Worm (Caenorhabditis elegans) whole organism, L4 larva: ENCODE data around the gene gpd-2.

Experiments
- D1046.2 ChIP-seq: fragments of 200-800 bp; sonication (Bioruptor generic); IDR thresholded peaks from 2 replicates; pipeline ENCODE4 v1.3.6; 2022; ENCODE audit warnings: missing genetic modification characterization, missing compliant biosample characterization
- F10B5.3 ChIP-seq: sonication (generic microtip); optimal IDR thresholded peaks from 2 replicates; lab custom pipeline; 2016; ENCODE audit warnings: mild to moderate bottlenecking, missing genetic modification characterization, missing compliant biosample characterization
- T20F7.1 ChIP-seq: fragments of 200-800 bp; sonication (Bioruptor generic); optimal IDR thresholded peaks from 2 replicates; lab custom pipeline; 2018; ENCODE audit warnings: mild to moderate bottlenecking, missing genetic modification characterization, missing compliant biosample characterization
- T26A8.4 ChIP-seq: fragments of 200-800 bp; sonication (Bioruptor generic); IDR thresholded peaks from 2 replicates; pipeline ENCODE4 v1.3.6; 2022; ENCODE audit warnings: missing genetic modification characterization, missing compliant biosample characterization
- Y105C5A.15 ChIP-seq: fragments of 200-800 bp; sonication (Bioruptor generic); IDR thresholded peaks from 2 replicates; pipeline ENCODE4 v1.3.6; 2022; ENCODE audit warnings: missing genetic modification characterization, missing compliant biosample characterization
- ZK337.2 ChIP-seq: fragments of 200-800 bp; sonication (Bioruptor generic); IDR thresholded peaks from 2 replicates; pipeline ENCODE4 v1.3.6; 2022; ENCODE audit warnings: missing genetic modification reagents, missing genetic modification characterization, missing compliant biosample characterization
- ZK546.5 ChIP-seq, 2 experiments: sonication (generic microtip); optimal IDR thresholded peaks; 2 replicates each; lab custom pipeline; 2017; ENCODE audit warnings: missing biosample characterization in 2 of 2, missing genetic modification characterization in 2 of 2
- ama-1 ChIP-seq: fragments of 150-350 bp; optimal IDR thresholded peaks from 2 replicates; lab custom pipeline; 2014; ENCODE audit warnings: inconsistent platforms, mixed read lengths
- attf-4 ChIP-seq: sonication (generic microtip); optimal IDR thresholded peaks from 3 replicates; lab custom pipeline; 2017; ENCODE audit warnings: missing biosample characterization, missing genetic modification characterization
- ceh-20 ChIP-seq: fragments of 200-800 bp; sonication (Bioruptor generic); IDR thresholded peaks from 2 replicates; pipeline ENCODE4 v1.3.6; 2022; ENCODE audit warnings: missing genetic modification reagents, missing genetic modification characterization, missing compliant biosample characterization
- ceh-28 ChIP-seq: fragments of 150-350 bp; optimal IDR thresholded peaks from 2 replicates; lab custom pipeline; 2014; ENCODE audit warnings: missing biosample characterization, missing genetic modification reagents, missing genetic modification characterization
- ceh-62 ChIP-seq: sonication (generic microtip); optimal IDR thresholded peaks from 2 replicates; lab custom pipeline; 2017; ENCODE audit warnings: missing biosample characterization, missing genetic modification characterization
- cey-2 ChIP-seq: sonication (generic microtip); optimal IDR thresholded peaks from 3 replicates; lab custom pipeline; 2017; ENCODE audit warnings: missing genetic modification characterization, mild to moderate bottlenecking, missing compliant biosample characterization, antibody characterized with exemption, borderline replicate concordance; ENCODE audit not compliant: insufficient read depth
- daf-12 ChIP-seq: fragments of 150-350 bp; optimal IDR thresholded peaks from 2 replicates; lab custom pipeline; 2014; ENCODE audit warnings: missing biosample characterization, missing genetic modification reagents, missing genetic modification characterization
- daf-19 ChIP-seq: fragments of 200-800 bp; sonication (Bioruptor generic); conservative IDR thresholded peaks from 2 replicates; pipeline ENCODE4 v1.3.6; 2022; ENCODE audit warnings: missing genetic modification characterization, missing compliant biosample characterization
- daf-8 ChIP-seq: fragments of 200-800 bp; sonication (Bioruptor generic); IDR thresholded peaks from 2 replicates; pipeline ENCODE4 v1.3.6; 2022; ENCODE audit warnings: missing genetic modification characterization, missing compliant biosample characterization
- dmd-6 ChIP-seq: fragments of 200-800 bp; sonication (Bioruptor generic); IDR thresholded peaks from 2 replicates; pipeline ENCODE4 v1.3.6; 2022; ENCODE audit warnings: missing genetic modification reagents, missing genetic modification characterization, missing compliant biosample characterization
- dmd-9 ChIP-seq: fragments of 200-800 bp; sonication (Bioruptor generic); IDR thresholded peaks from 2 replicates; pipeline ENCODE4 v1.3.6; 2022; ENCODE audit warnings: missing genetic modification reagents, missing genetic modification characterization, missing compliant biosample characterization
- egl-43 ChIP-seq: fragments of 200-800 bp; sonication (Bioruptor generic); IDR thresholded peaks from 2 replicates; pipeline ENCODE4 v1.3.6; 2022; ENCODE audit warnings: missing genetic modification reagents, missing genetic modification characterization, missing compliant biosample characterization
- fkh-10 ChIP-seq: fragments of 150-350 bp; optimal IDR thresholded peaks from 2 replicates; lab custom pipeline; 2014; ENCODE audit warnings: missing biosample characterization, missing genetic modification reagents, missing genetic modification characterization
- hif-1 ChIP-seq, 2 experiments: sonication (generic microtip); optimal IDR thresholded peaks; 2 replicates each; lab custom pipeline; 2016 to 2017; ENCODE audit warnings: missing compliant biosample characterization in 2 of 2, missing genetic modification characterization in 2 of 2, missing genetic modification reagents in 2 of 2, missing genotype in 2 of 2, mild to moderate bottlenecking in 1 of 2
- hlh-30 ChIP-seq: sonication (generic microtip); optimal IDR thresholded peaks from 2 replicates; lab custom pipeline; 2017; ENCODE audit warnings: antibody characterized with exemption, mild to moderate bottlenecking, missing genetic modification characterization, missing compliant biosample characterization; ENCODE audit not compliant: insufficient read depth
- hmg-1.1 ChIP-seq: fragments of 200-800 bp; sonication (Bioruptor generic); IDR thresholded peaks from 2 replicates; pipeline ENCODE4 v1.3.6; 2022; ENCODE audit warnings: missing genetic modification reagents, missing genetic modification characterization, missing compliant biosample characterization
- lim-7 ChIP-seq: fragments of 200-800 bp; sonication (Bioruptor generic); IDR thresholded peaks from 2 replicates; pipeline ENCODE4 v1.3.6; 2022; ENCODE audit warnings: missing genetic modification characterization, missing compliant biosample characterization
- lin-13 ChIP-seq: fragments of 150-350 bp; optimal IDR thresholded peaks from 2 replicates; lab custom pipeline; 2014; ENCODE audit warnings: missing biosample characterization, missing genetic modification reagents, missing genetic modification characterization
- lin-15B ChIP-seq: fragments of 150-350 bp; sonication (generic microtip); optimal IDR thresholded peaks from 3 replicates; lab custom pipeline; 2014; ENCODE audit warnings: missing biosample characterization, missing genetic modification characterization
- lin-29 ChIP-seq: fragments of 200-800 bp; sonication (Bioruptor generic); IDR thresholded peaks from 2 replicates; pipeline ENCODE4 v1.3.6; 2022; ENCODE audit warnings: missing genetic modification reagents, missing genetic modification characterization, missing compliant biosample characterization
- lin-38 ChIP-seq: fragments of 200-800 bp; sonication (Bioruptor generic); IDR thresholded peaks from 2 replicates; pipeline ENCODE4 v1.3.6; 2022; ENCODE audit warnings: missing genetic modification reagents, missing genetic modification characterization, missing compliant biosample characterization
- lsy-2 ChIP-seq, 2 experiments: fragments of 150-350 bp in 1 of 2; sonication (generic microtip) in 1 of 2; optimal IDR thresholded peaks; 2 replicates each; lab custom pipeline; 2014 to 2017; ENCODE audit warnings: missing biosample characterization in 2 of 2, missing genetic modification characterization in 2 of 2
- madf-5 ChIP-seq, 2 experiments: fragments of 200-800 bp; sonication (Bioruptor generic); IDR thresholded peaks; 2 replicates each; pipeline ENCODE4 v1.3.6; 2022; ENCODE audit warnings: missing compliant biosample characterization in 2 of 2, missing genetic modification characterization in 2 of 2
- mdl-1 ChIP-seq, 2 experiments: fragments of 150-350 bp in 1 of 2; sonication (generic microtip) in 1 of 2; optimal IDR thresholded peaks; 2 replicates each; lab custom pipeline; 2014 to 2017; ENCODE audit warnings: missing biosample characterization in 2 of 2, missing genetic modification characterization in 2 of 2
- nhr-10 ChIP-seq: fragments of 150-350 bp; optimal IDR thresholded peaks from 2 replicates; lab custom pipeline; 2014; ENCODE audit warnings: missing biosample characterization, missing genetic modification characterization
- nhr-102 ChIP-seq: sonication (generic microtip); optimal IDR thresholded peaks from 2 replicates; lab custom pipeline; 2016; ENCODE audit warnings: mild to moderate bottlenecking, missing genetic modification characterization, moderate library complexity, missing compliant biosample characterization
- nhr-11 ChIP-seq: fragments of 150-350 bp; optimal IDR thresholded peaks from 2 replicates; lab custom pipeline; 2014; ENCODE audit warnings: missing biosample characterization, missing genetic modification characterization
- nhr-28 ChIP-seq: fragments of 150-350 bp; optimal IDR thresholded peaks from 2 replicates; lab custom pipeline; 2014; ENCODE audit warnings: missing biosample characterization, missing genetic modification characterization
- nhr-42 ChIP-seq: fragments of 200-800 bp; sonication (Bioruptor generic); IDR thresholded peaks from 2 replicates; pipeline ENCODE4 v1.3.6; 2022; ENCODE audit warnings: missing genetic modification characterization, missing compliant biosample characterization
- nhr-76 ChIP-seq: fragments of 150-350 bp; optimal IDR thresholded peaks from 2 replicates; lab custom pipeline; 2014; ENCODE audit warnings: missing biosample characterization, missing genetic modification characterization
- nhr-77 ChIP-seq: fragments of 150-350 bp; optimal IDR thresholded peaks from 2 replicates; lab custom pipeline; 2014; ENCODE audit warnings: missing biosample characterization, missing genetic modification characterization
- pha-4 ChIP-seq, 2 experiments: fragments of 150-350 bp in 1 of 2; fragments of 200-800 bp in 1 of 2; sonication (Bioruptor generic) in 1 of 2; IDR thresholded peaks in 1 of 2; optimal IDR thresholded peaks in 1 of 2; 2 replicates each; pipeline versions ENCODE4 v1.3.6 to Lab custom; 2014 to 2022; ENCODE audit warnings: missing genetic modification characterization in 2 of 2, missing genetic modification reagents in 2 of 2, missing biosample characterization in 1 of 2, missing compliant biosample characterization in 1 of 2
- php-3 ChIP-seq: fragments of 200-800 bp; sonication (Bioruptor generic); IDR thresholded peaks from 2 replicates; pipeline ENCODE4 v1.3.6; 2022; ENCODE audit warnings: missing genetic modification reagents, missing genetic modification characterization, missing compliant biosample characterization
- saeg-2 ChIP-seq: fragments of 200-800 bp; sonication (Bioruptor generic); IDR thresholded peaks from 2 replicates; pipeline ENCODE4 v1.3.6; 2022; ENCODE audit warnings: missing genetic modification reagents, missing genetic modification characterization, missing compliant biosample characterization
- sdz-12 ChIP-seq: fragments of 200-800 bp; sonication (Bioruptor generic); optimal IDR thresholded peaks from 2 replicates; lab custom pipeline; 2018; ENCODE audit warnings: mild to moderate bottlenecking, missing genetic modification characterization, missing compliant biosample characterization
- set-16 ChIP-seq: fragments of 200-800 bp; sonication (Bioruptor generic); IDR thresholded peaks from 2 replicates; pipeline ENCODE4 v1.3.6; 2022; ENCODE audit warnings: missing genetic modification reagents, missing genetic modification characterization, missing compliant biosample characterization
- snpc-4 ChIP-seq: fragments of 150-350 bp; optimal IDR thresholded peaks from 2 replicates; lab custom pipeline; 2014; ENCODE audit warnings: missing biosample characterization, missing genetic modification characterization
- spr-1 ChIP-seq: sonication (generic microtip); optimal IDR thresholded peaks from 2 replicates; lab custom pipeline; 2016; ENCODE audit warnings: mild to moderate bottlenecking, missing genetic modification characterization, missing compliant biosample characterization
- spr-3 ChIP-seq: fragments of 200-800 bp; sonication (Bioruptor generic); optimal IDR thresholded peaks from 2 replicates; lab custom pipeline; 2018; ENCODE audit warnings: mild to moderate bottlenecking, missing genetic modification characterization, missing compliant biosample characterization
- unc-130 ChIP-seq: sonication (generic microtip); optimal IDR thresholded peaks from 2 replicates; lab custom pipeline; 2016; ENCODE audit warnings: missing genetic modification reagents, missing genetic modification characterization, missing compliant biosample characterization
- zfp-3 ChIP-seq: fragments of 200-800 bp; sonication (Bioruptor generic); conservative IDR thresholded peaks from 2 replicates; pipeline ENCODE4 v1.3.6; 2022; ENCODE audit warnings: missing genetic modification reagents, missing genetic modification characterization, missing compliant biosample characterization
- ztf-7 ChIP-seq: fragments of 150-350 bp; optimal IDR thresholded peaks from 2 replicates; lab custom pipeline; 2014; ENCODE audit warnings: missing biosample characterization, missing genetic modification characterization

Gene gpd-2

ce11 chrX:3115134-3116032 lies 894 bp upstream of the gpd-2 start:
- TF ChIP-seq pha-4 (GFP tag; IDR thresholded peaks at IDR 0.05; lab: Robert Waterston, UW), result no peak; the same call in 1 of the 2 replicates
- TF ChIP-seq pha-4 (tag; optimal IDR thresholded peaks at IDR 0.05; lab: Kevin White, UChicago), result peak; percentile 46
- no peak for TF ChIP-seq ZK546.5 (tag; optimal IDR thresholded peaks at IDR 0.05; lab: Kevin White, UChicago)
- peak; percentile 7 for TF ChIP-seq ceh-28 (tag; lab: Kevin White, UChicago)
- TF ChIP-seq dmd-9, result no peak
- TF ChIP-seq nhr-42 (GFP tag; lab: Robert Waterston, UW), result no peak
- no peak for TF ChIP-seq cey-2 (tag; lab: Kevin White, UChicago)
- TF ChIP-seq unc-130 (GFP tag; lab: Kevin White, UChicago), result no peak
- no peak for TF ChIP-seq nhr-76 (tag; lab: Kevin White, UChicago)
- no peak for TF ChIP-seq lin-38 (GFP tag; lab: Robert Waterston, UW)
- no peak for TF ChIP-seq attf-4 (tag; lab: Kevin White, UChicago)
- peak; percentile 51; the same call in 1 of the 2 replicates for TF ChIP-seq php-3 (GFP tag; lab: Robert Waterston, UW)
- peak; percentile 84 for TF ChIP-seq nhr-28 (tag; lab: Kevin White, UChicago)
- TF ChIP-seq daf-12 (tag; lab: Kevin White, UChicago), result no peak
- no peak for TF ChIP-seq T20F7.1 (GFP tag; lab: Kevin White, UChicago)
- peak; percentile 43 for TF ChIP-seq nhr-10 (tag; lab: Kevin White, UChicago)
- no peak for TF ChIP-seq hmg-1.1 (GFP tag; lab: Robert Waterston, UW)
- peak; percentile 48 for TF ChIP-seq nhr-11 (tag; lab: Kevin White, UChicago)
- TF ChIP-seq D1046.2 (GFP tag; lab: Robert Waterston, UW), result peak; percentile 38; the same call in 1 of the 2 replicates
- TF ChIP-seq Y105C5A.15 (GFP tag; lab: Robert Waterston, UW), result no peak
- TF ChIP-seq snpc-4, result no peak
- peak; percentile 46 for TF ChIP-seq nhr-77 (tag; lab: Kevin White, UChicago)
- no peak for TF ChIP-seq mdl-1 (tag; optimal IDR thresholded peaks at IDR 0.05; lab: Kevin White, UChicago)
- no peak for TF ChIP-seq ZK337.2 (GFP tag; lab: Robert Waterston, UW)
- no peak for TF ChIP-seq lim-7 (GFP tag; lab: Robert Waterston, UW)
- no peak for TF ChIP-seq ceh-62
- TF ChIP-seq madf-5 (GFP tag; IDR thresholded peaks at IDR 0.05; lab: Robert Waterston, UW), result no peak
- peak; percentile 44; the same call in 1 of the 2 replicates for TF ChIP-seq dmd-6 (GFP tag; lab: Robert Waterston, UW)
- TF ChIP-seq egl-43 (GFP tag; lab: Robert Waterston, UW), result no peak
- no peak for TF ChIP-seq lin-13 (GFP tag; lab: Kevin White, UChicago)
- TF ChIP-seq ztf-7 (tag; lab: Kevin White, UChicago), result no peak
- TF ChIP-seq nhr-102 (tag; lab: Kevin White, UChicago), result peak; percentile 35
- peak; percentile 64 for TF ChIP-seq hlh-30 (tag; lab: Kevin White, UChicago)
- no peak for TF ChIP-seq fkh-10 (GFP tag; lab: Kevin White, UChicago)
- no peak for TF ChIP-seq daf-8
- no peak for TF ChIP-seq sdz-12
- TF ChIP-seq lsy-2 (tag; optimal IDR thresholded peaks at IDR 0.05; lab: Kevin White, UChicago), result peak in 1 of 2 experiments; percentile 14
- no peak for TF ChIP-seq lin-29
- TF ChIP-seq T26A8.4 (GFP tag; lab: Robert Waterston, UW), result no peak; the same call in 1 of the 2 replicates
- TF ChIP-seq daf-19 (GFP tag; lab: Robert Waterston, UW), result no peak
- TF ChIP-seq hif-1 (tag; optimal IDR thresholded peaks at IDR 0.05; lab: Kevin White, UChicago), result no peak
- peak; percentile 85 for TF ChIP-seq ama-1
- TF ChIP-seq zfp-3 (GFP tag; lab: Robert Waterston, UW), result peak; percentile 68; the same call in 1 of the 2 replicates
- no peak for TF ChIP-seq ceh-20 (GFP tag; lab: Robert Waterston, UW)
- no peak for TF ChIP-seq spr-3 (GFP tag; lab: Kevin White, UChicago)
- TF ChIP-seq F10B5.3, result no peak
- TF ChIP-seq lin-15B (tag; lab: Kevin White, UChicago), result no peak
- TF ChIP-seq saeg-2 (GFP tag; lab: Robert Waterston, UW), result no peak
- TF ChIP-seq set-16 (GFP tag; lab: Robert Waterston, UW), result peak; percentile 39; the same call in 1 of the 2 replicates
- no peak for TF ChIP-seq spr-1 (tag; lab: Kevin White, UChicago)
